Fruit fly (Drosophila melanogaster) whole organism, embryonic: Measurements from ENCODE around the gene axo.

Source experiments
- Awh ChIP-seq: fragments of 200-800 bp; sonication (Bioruptor generic); IDR thresholded peaks from 2 replicates; pipeline ENCODE4, ENCODE4 v1.3.6; 2022; ENCODE audit warnings: missing biosample characterization, missing genetic modification characterization
- B-H2 ChIP-seq: fragments of 200-800 bp; sonication (Bioruptor generic); optimal IDR thresholded peaks from 2 replicates; lab custom pipeline; 2018; ENCODE audit warnings: missing biosample characterization, mild to moderate bottlenecking, missing genetic modification characterization
- C15 ChIP-seq: fragments of 200-800 bp; sonication (Bioruptor generic); IDR thresholded peaks from 3 replicates; pipeline ENCODE4 v1.3.6; 2022; ENCODE audit warnings: missing biosample characterization, missing genetic modification characterization
- CG10431 ChIP-seq: fragments of 200-800 bp; sonication (Bioruptor generic); optimal IDR thresholded peaks from 3 replicates; lab custom pipeline; 2018; ENCODE audit warnings: missing biosample characterization, mild to moderate bottlenecking, missing genetic modification characterization
- CG10565 ChIP-seq: fragments of 200-800 bp; sonication (Bioruptor generic); optimal IDR thresholded peaks from 3 replicates; lab custom pipeline; 2016; ENCODE audit warnings: missing biosample characterization, mild to moderate bottlenecking, missing genetic modification characterization
- CG12071 ChIP-seq: fragments of 200-800 bp; sonication (Bioruptor generic); optimal IDR thresholded peaks from 3 replicates; lab custom pipeline; 2018; ENCODE audit warnings: missing biosample characterization, mild to moderate bottlenecking, missing genetic modification characterization
- CG12219 ChIP-seq: fragments of 200-800 bp; sonication (Bioruptor generic); optimal IDR thresholded peaks from 3 replicates; lab custom pipeline; 2018; ENCODE audit warnings: missing biosample characterization, mild to moderate bottlenecking, missing genetic modification characterization
- CG13624 ChIP-seq: fragments of 200-800 bp; sonication (Bioruptor generic); optimal IDR thresholded peaks from 2 replicates; lab custom pipeline; 2016; ENCODE audit warnings: missing biosample characterization, missing genetic modification characterization
- CG15011 ChIP-seq: fragments of 200-800 bp; sonication (Bioruptor generic); optimal IDR thresholded peaks from 3 replicates; lab custom pipeline; 2018; ENCODE audit warnings: missing biosample characterization, mild to moderate bottlenecking, missing genetic modification characterization
- CG1602 ChIP-seq: fragments of 200-800 bp; sonication (Bioruptor generic); optimal IDR thresholded peaks from 3 replicates; lab custom pipeline; 2016; ENCODE audit warnings: missing biosample characterization, missing genetic modification characterization
- CG2116 ChIP-seq: fragments of 200-800 bp; sonication (Bioruptor generic); optimal IDR thresholded peaks from 3 replicates; lab custom pipeline; 2018; ENCODE audit warnings: missing biosample characterization, mild to moderate bottlenecking, missing genetic modification characterization
- CG2678 ChIP-seq: fragments of 200-800 bp; sonication (Bioruptor generic); optimal IDR thresholded peaks from 3 replicates; lab custom pipeline; 2019; ENCODE audit warnings: missing biosample characterization, mild to moderate bottlenecking, missing genetic modification characterization, moderate library complexity
- CG33557 ChIP-seq: fragments of 200-800 bp; sonication (Bioruptor generic); optimal IDR thresholded peaks from 2 replicates; lab custom pipeline; 2019; ENCODE audit warnings: missing biosample characterization, mild to moderate bottlenecking, missing genetic modification characterization, moderate library complexity
- CG6791 ChIP-seq: fragments of 200-800 bp; sonication (Bioruptor generic); IDR thresholded peaks from 3 replicates; pipeline ENCODE4 v1.3.6; 2022; ENCODE audit warnings: missing biosample characterization, missing genetic modification characterization; ENCODE audit not compliant: partially characterized antibody
- CG7556 ChIP-seq: fragments of 200-800 bp; sonication (Bioruptor generic); optimal IDR thresholded peaks from 2 replicates; lab custom pipeline; 2017; ENCODE audit warnings: missing biosample characterization, mild to moderate bottlenecking, missing genetic modification characterization
- CG8765 ChIP-seq: fragments of 200-800 bp; sonication (Bioruptor generic); IDR thresholded peaks from 2 replicates; pipeline ENCODE4 v1.3.6; 2022; ENCODE audit warnings: missing biosample characterization, missing genetic modification characterization
- Dek ChIP-seq: fragments of 200-800 bp; sonication (Bioruptor generic); optimal IDR thresholded peaks from 3 replicates; lab custom pipeline; 2019; ENCODE audit warnings: missing biosample characterization, mild to moderate bottlenecking, missing genetic modification characterization, moderate library complexity
- Dip3 ChIP-seq: fragments of 200-800 bp; sonication (Bioruptor generic); optimal IDR thresholded peaks from 3 replicates; lab custom pipeline; 2016; ENCODE audit warnings: missing biosample characterization, missing genetic modification characterization
- Dll ChIP-seq: fragments of 200-800 bp; sonication (Bioruptor generic); IDR thresholded peaks from 4 replicates; pipeline ENCODE4 v1.3.6; 2022; ENCODE audit warnings: missing biosample characterization, missing genetic modification characterization; ENCODE audit not compliant: partially characterized antibody
- Drgx ChIP-seq: fragments of 200-800 bp; sonication (Bioruptor generic); IDR thresholded peaks from 2 replicates; pipeline ENCODE4 v1.3.6; 2022; ENCODE audit warnings: missing biosample characterization, missing genetic modification characterization
- Hand ChIP-seq: fragments of 200-800 bp; sonication (Bioruptor generic); optimal IDR thresholded peaks from 2 replicates; lab custom pipeline; 2017; ENCODE audit warnings: mild to moderate bottlenecking, missing biosample characterization, missing genetic modification reagents, missing genetic modification characterization
- Hmr ChIP-seq: fragments of 200-800 bp; sonication (Bioruptor generic); optimal IDR thresholded peaks from 3 replicates; lab custom pipeline; 2017; ENCODE audit warnings: mild to moderate bottlenecking, missing biosample characterization, missing genetic modification reagents, missing genetic modification characterization
- Mrtf ChIP-seq: fragments of 200-800 bp; sonication (Bioruptor generic); IDR thresholded peaks from 3 replicates; pipeline ENCODE4 v1.3.6; 2022; ENCODE audit warnings: missing biosample characterization, missing genetic modification characterization
- NFAT ChIP-seq: fragments of 200-800 bp; sonication (Bioruptor generic); IDR thresholded peaks from 2 replicates; pipeline ENCODE4 v1.3.6; 2022; ENCODE audit warnings: missing biosample characterization, missing genetic modification characterization
- Scr ChIP-seq: fragments of 200-800 bp; sonication (Bioruptor generic); IDR thresholded peaks from 2 replicates; pipeline ENCODE4 v1.3.6; 2022; ENCODE audit warnings: missing biosample characterization, missing genetic modification characterization; ENCODE audit not compliant: partially characterized antibody
- Ssrp ChIP-seq: fragments of 200-800 bp; sonication (Bioruptor generic); optimal IDR thresholded peaks from 2 replicates; lab custom pipeline; 2018; ENCODE audit warnings: missing biosample characterization, mild to moderate bottlenecking, missing genetic modification characterization, moderate library complexity
- ato ChIP-seq: fragments of 200-800 bp; sonication (Bioruptor generic); IDR thresholded peaks from 2 replicates; pipeline ENCODE4 v1.3.6; 2022; ENCODE audit warnings: missing biosample characterization, missing genetic modification characterization; ENCODE audit not compliant: partially characterized antibody
- ci ChIP-seq: fragments of 200-800 bp; sonication (Bioruptor generic); IDR thresholded peaks from 3 replicates; pipeline ENCODE4 v1.3.6; 2022; ENCODE audit warnings: missing biosample characterization, missing genetic modification characterization
- corto ChIP-seq: fragments of 200-800 bp; sonication (Bioruptor generic); optimal IDR thresholded peaks from 2 replicates; lab custom pipeline; 2016; ENCODE audit warnings: missing biosample characterization, mild to moderate bottlenecking, missing genetic modification characterization, moderate library complexity
- ewg ChIP-seq: fragments of 200-800 bp; sonication (Bioruptor generic); optimal IDR thresholded peaks from 3 replicates; lab custom pipeline; 2017; ENCODE audit warnings: mild to moderate bottlenecking, missing biosample characterization, missing genetic modification reagents, missing genetic modification characterization
- fd64A ChIP-seq: fragments of 200-800 bp; sonication (Bioruptor generic); optimal IDR thresholded peaks from 3 replicates; lab custom pipeline; 2018; ENCODE audit warnings: missing biosample characterization, mild to moderate bottlenecking, missing genetic modification characterization
- fd96Cb ChIP-seq: fragments of 200-800 bp; sonication (Bioruptor generic); optimal IDR thresholded peaks from 2 replicates; lab custom pipeline; 2018; ENCODE audit warnings: missing biosample characterization, mild to moderate bottlenecking, missing genetic modification characterization, moderate library complexity
- jigr1 ChIP-seq: fragments of 200-800 bp; sonication (Bioruptor generic); IDR thresholded peaks from 3 replicates; pipeline ENCODE4 v1.3.6; 2022; ENCODE audit warnings: missing biosample characterization, missing genetic modification characterization
- lab ChIP-seq: fragments of 200-800 bp; sonication (Bioruptor generic); optimal IDR thresholded peaks from 3 replicates; lab custom pipeline; 2017; ENCODE audit warnings: missing biosample characterization, missing genetic modification characterization, mild to moderate bottlenecking, moderate library complexity, missing genetic modification reagents
- maf-S ChIP-seq: fragments of 200-800 bp; sonication (Bioruptor generic); optimal IDR thresholded peaks from 2 replicates; lab custom pipeline; 2016; ENCODE audit warnings: missing biosample characterization, missing genetic modification characterization
- odd ChIP-seq: fragments of 200-800 bp; sonication (Bioruptor generic); optimal IDR thresholded peaks from 2 replicates; lab custom pipeline; 2017; ENCODE audit warnings: missing biosample characterization, mild to moderate bottlenecking, missing genetic modification characterization
- org-1 ChIP-seq: fragments of 200-800 bp; sonication (Bioruptor generic); optimal IDR thresholded peaks from 2 replicates; lab custom pipeline; 2017; ENCODE audit warnings: missing biosample characterization, missing genetic modification characterization
- otp ChIP-seq: fragments of 200-800 bp; sonication (Bioruptor generic); IDR thresholded peaks from 3 replicates; pipeline ENCODE4, ENCODE4 v1.3.6; 2022; ENCODE audit warnings: missing biosample characterization, missing genetic modification characterization
- phol ChIP-seq: fragments of 200-800 bp; sonication (Bioruptor generic); optimal IDR thresholded peaks from 3 replicates; lab custom pipeline; 2018; ENCODE audit warnings: missing biosample characterization, mild to moderate bottlenecking, missing genetic modification characterization, moderate library complexity
- pnt ChIP-seq: fragments of 200-800 bp; sonication (Bioruptor generic); optimal IDR thresholded peaks from 3 replicates; lab custom pipeline; 2016; ENCODE audit warnings: missing biosample characterization, missing genetic modification characterization
- sc ChIP-seq, 3 experiments: fragments of >200 bp in 2 of 3; fragments of 200-800 bp in 1 of 3; sonication (Bioruptor generic) in 1 of 3; optimal IDR thresholded peaks; 2 replicates in 2 of 3; 3 replicates in 1 of 3; lab custom pipeline; 2017; ENCODE audit warnings: mild to moderate bottlenecking in 1 of 3, missing biosample characterization in 1 of 3, missing genetic modification characterization in 1 of 3, missing genetic modification reagents in 1 of 3
- slp2 ChIP-seq: fragments of 200-800 bp; sonication (Bioruptor generic); optimal IDR thresholded peaks from 2 replicates; lab custom pipeline; 2016; ENCODE audit warnings: missing biosample characterization, missing genetic modification characterization
- sr ChIP-seq: fragments of 200-800 bp; sonication (Bioruptor generic); IDR thresholded peaks from 3 replicates; pipeline ENCODE4 v1.3.6; 2022; ENCODE audit warnings: missing biosample characterization, missing genetic modification characterization
- tna ChIP-seq: fragments of 200-800 bp; sonication (Bioruptor generic); IDR thresholded peaks from 2 replicates; pipeline ENCODE4 v1.3.6; 2022; ENCODE audit warnings: missing biosample characterization, missing genetic modification characterization; ENCODE audit not compliant: partially characterized antibody
- vnd ChIP-seq: fragments of 200-800 bp; sonication (Bioruptor generic); IDR thresholded peaks from 3 replicates; pipeline ENCODE4 v1.3.6; 2022; ENCODE audit warnings: missing biosample characterization, missing genetic modification characterization; ENCODE audit not compliant: partially characterized antibody
- vvl ChIP-seq: fragments of 200-800 bp; sonication (Bioruptor generic); IDR thresholded peaks from 2 replicates; pipeline ENCODE4 v1.3.6; 2022; ENCODE audit warnings: missing biosample characterization, missing genetic modification characterization

Gene axo

dm6 chr3L:4625387-4626386 is 61.4 kb downstream of the axo start, which contains the start of gene Src64B (continued):
- TF ChIP-seq tna (GFP tag; lab: Robert Waterston, UW) (peak; percentile 53), Dll (GFP tag; lab: Robert Waterston, UW) (peak; percentile 62; the same call in 3 of the 4 replicates), vnd (GFP tag; lab: Robert Waterston, UW) (0 out of 3 replicates have a peak, but pooled peaks have one; percentile 51), org-1 (GFP tag; lab: Kevin White, UChicago) (no peak), Drgx (peak; percentile 27; the same call in 1 of the 2 replicates), Hand (GFP tag; lab: Kevin White, UChicago) (no peak), fd96Cb (no peak), corto (GFP tag; lab: Kevin White, UChicago) (no peak), sc (optimal IDR thresholded peaks at IDR 0.05; lab: Kevin White, UChicago) (no peak), sc (GFP tag; optimal IDR thresholded peaks at IDR 0.05; lab: Kevin White, UChicago) (no peak), otp (GFP tag; lab: Robert Waterston, UW) (peak; percentile 45; the same call in 1 of the 3 replicates), CG8765 (GFP tag; lab: Robert Waterston, UW) (no peak), NFAT (peak; percentile 49), CG10565 (GFP tag; lab: Kevin White, UChicago) (no peak), Dek (tag; lab: Kevin White, UChicago) (no peak), phol (no peak), CG12219 (GFP tag; lab: Kevin White, UChicago) (peak; percentile 16), pnt (GFP tag; lab: Kevin White, UChicago) (no peak), ci (peak; percentile 55; the same call in 2 of the 3 replicates), CG10431 (GFP tag; lab: Kevin White, UChicago) (peak; percentile 59), ewg (GFP tag; lab: Kevin White, UChicago) (peak; percentile 67), Hmr (peak; percentile 38), sr (peak; percentile 37; the same call in 1 of the 3 replicates), C15 (no peak), Awh (no peak), maf-S (GFP tag; lab: Kevin White, UChicago) (peak; percentile 5), CG13624 (GFP tag; lab: Kevin White, UChicago) (peak; percentile 32), vvl (GFP tag; lab: Robert Waterston, UW) (no peak; the same call in none of the 2 replicates), odd (GFP tag; lab: Kevin White, UChicago) (peak; percentile 9), Scr (GFP tag; lab: Robert Waterston, UW) (peak; percentile 60), Dip3 (no peak), CG12071 (peak; percentile 27), jigr1 (GFP tag; lab: Robert Waterston, UW) (peak; percentile 88; the same call in 1 of the 3 replicates), fd64A (GFP tag; lab: Kevin White, UChicago) (peak; percentile 62), Mrtf (GFP tag; lab: Robert Waterston, UW) (no peak), slp2 (GFP tag; lab: Kevin White, UChicago) (no peak), CG15011 (GFP tag; lab: Kevin White, UChicago) (no peak), CG2678 (peak; percentile 27), CG1602 (GFP tag; lab: Kevin White, UChicago) (no peak), B-H2 (peak; percentile 18), lab (GFP tag; lab: Kevin White, UChicago) (peak; percentile 27), Ssrp (no peak), CG33557 (GFP tag; lab: Kevin White, UChicago) (peak; percentile 18), CG6791 (peak; percentile 68; the same call in 2 of the 3 replicates), ato (GFP tag; lab: Robert Waterston, UW) (0 out of 2 replicates have a peak, but pooled peaks have one; percentile 60), CG2116 (GFP tag; lab: Kevin White, UChicago) (peak; percentile 31), CG7556 (GFP tag; lab: Kevin White, UChicago) (no peak)
